Worm (Caenorhabditis elegans) whole organism, mixed stage, embryonic: ENCODE data around the gene F53H4.4.

ENCODE experiments used
- M03D4.4 ChIP-seq: sonication (generic microtip); optimal IDR thresholded peaks from 2 replicates; lab custom pipeline; 2017; ENCODE audit warnings: mild to moderate bottlenecking, missing genetic modification characterization, missing compliant biosample characterization
- bed-3 ChIP-seq: fragments of 200-800 bp; sonication (Bioruptor generic); optimal IDR thresholded peaks from 3 replicates; lab custom pipeline; 2018; ENCODE audit warnings: mild to moderate bottlenecking, missing genetic modification characterization, moderate library complexity, missing compliant biosample characterization
- blmp-1 ChIP-seq: fragments of 150-350 bp; optimal IDR thresholded peaks from 2 replicates; lab custom pipeline; 2014; ENCODE audit warnings: missing biosample characterization, missing genetic modification characterization
- ceh-39 ChIP-seq: fragments of 150-350 bp; optimal IDR thresholded peaks from 2 replicates; lab custom pipeline; 2014; ENCODE audit warnings: missing biosample characterization, missing genetic modification characterization
- ceh-43 ChIP-seq: fragments of 200-800 bp; sonication (Bioruptor generic); optimal IDR thresholded peaks from 2 replicates; lab custom pipeline; 2018; ENCODE audit warnings: mild to moderate bottlenecking, missing genetic modification characterization, moderate library complexity, missing compliant biosample characterization
- ceh-83 ChIP-seq: fragments of 200-800 bp; sonication (Bioruptor generic); optimal IDR thresholded peaks from 2 replicates; lab custom pipeline; 2018; ENCODE audit warnings: mild to moderate bottlenecking, missing genetic modification characterization, missing compliant biosample characterization
- ces-1 ChIP-seq: fragments of 150-350 bp; optimal IDR thresholded peaks from 2 replicates; lab custom pipeline; 2014; ENCODE audit warnings: missing biosample characterization, missing genetic modification reagents, missing genetic modification characterization
- cnd-1 ChIP-seq: fragments of 200-800 bp; sonication (Bioruptor generic); optimal IDR thresholded peaks from 2 replicates; lab custom pipeline; 2018; ENCODE audit warnings: mild to moderate bottlenecking, missing genetic modification characterization, missing compliant biosample characterization
- drap-1 ChIP-seq: fragments of 200-800 bp; sonication (Bioruptor generic); optimal IDR thresholded peaks from 3 replicates; lab custom pipeline; 2018; ENCODE audit warnings: mild to moderate bottlenecking, missing genetic modification characterization, missing compliant biosample characterization
- elt-3 ChIP-seq: fragments of 150-350 bp; optimal IDR thresholded peaks from 2 replicates; lab custom pipeline; 2014; ENCODE audit warnings: missing biosample characterization, missing genetic modification characterization
- flh-1 ChIP-seq: fragments of 200-800 bp; sonication (Bioruptor generic); optimal IDR thresholded peaks from 2 replicates; lab custom pipeline; 2018; ENCODE audit warnings: mild to moderate bottlenecking, missing genetic modification characterization, moderate library complexity, missing compliant biosample characterization
- ham-2 ChIP-seq: fragments of 200-800 bp; sonication (Bioruptor generic); optimal IDR thresholded peaks from 2 replicates; lab custom pipeline; 2018; ENCODE audit warnings: mild to moderate bottlenecking, missing genetic modification characterization, missing compliant biosample characterization
- hlh-1 ChIP-seq: fragments of 150-350 bp; optimal IDR thresholded peaks from 2 replicates; lab custom pipeline; 2014; ENCODE audit warnings: missing biosample characterization, missing genetic modification reagents, missing genetic modification characterization
- lin-13 ChIP-seq: fragments of 150-350 bp; optimal IDR thresholded peaks from 2 replicates; lab custom pipeline; 2014; ENCODE audit warnings: missing biosample characterization, missing genetic modification characterization
- lin-32 ChIP-seq: fragments of 200-800 bp; sonication (Bioruptor generic); optimal IDR thresholded peaks from 2 replicates; lab custom pipeline; 2018; ENCODE audit warnings: mild to moderate bottlenecking, missing genetic modification characterization, missing compliant biosample characterization
- lsy-2 ChIP-seq: fragments of 150-350 bp; optimal IDR thresholded peaks from 2 replicates; lab custom pipeline; 2014; ENCODE audit warnings: missing biosample characterization, missing genetic modification characterization
- mab-5 ChIP-seq: fragments of 150-350 bp; optimal IDR thresholded peaks from 2 replicates; lab custom pipeline; 2014; ENCODE audit warnings: missing biosample characterization, missing genetic modification characterization
- mep-1 ChIP-seq: fragments of 150-350 bp; optimal IDR thresholded peaks from 2 replicates; lab custom pipeline; 2017; ENCODE audit warnings: missing biosample characterization, missing genetic modification reagents, missing genetic modification characterization, inconsistent platforms
- mls-2 ChIP-seq: sonication (generic microtip); optimal IDR thresholded peaks from 2 replicates; lab custom pipeline; 2016; ENCODE audit warnings: mild to moderate bottlenecking, missing genetic modification characterization, moderate library complexity, missing compliant biosample characterization
- nhr-2 ChIP-seq: fragments of 150-350 bp; optimal IDR thresholded peaks from 2 replicates; lab custom pipeline; 2014; ENCODE audit warnings: missing biosample characterization, missing genetic modification characterization
- nhr-237 ChIP-seq: fragments of 150-350 bp; optimal IDR thresholded peaks from 2 replicates; lab custom pipeline; 2014; ENCODE audit warnings: missing biosample characterization, missing genetic modification characterization
- nhr-28 ChIP-seq: fragments of 150-350 bp; optimal IDR thresholded peaks from 2 replicates; lab custom pipeline; 2014; ENCODE audit warnings: missing biosample characterization, missing genetic modification characterization
- nhr-76 ChIP-seq: sonication (generic microtip); optimal IDR thresholded peaks from 2 replicates; lab custom pipeline; 2017; ENCODE audit warnings: missing biosample characterization, missing genetic modification characterization
- pha-4 ChIP-seq: fragments of 150-350 bp; optimal IDR thresholded peaks from 2 replicates; lab custom pipeline; 2018; ENCODE audit warnings: missing biosample characterization, missing genetic modification reagents, missing genetic modification characterization
- sem-2 ChIP-seq: fragments of 200-800 bp; sonication (Bioruptor generic); optimal IDR thresholded peaks from 2 replicates; lab custom pipeline; 2018; ENCODE audit warnings: mild to moderate bottlenecking, missing genetic modification characterization, missing compliant biosample characterization
- snpc-4 ChIP-seq: fragments of 150-350 bp; optimal IDR thresholded peaks from 2 replicates; lab custom pipeline; 2014; ENCODE audit warnings: missing biosample characterization, missing genetic modification characterization
- sptf-1 ChIP-seq: sonication (generic microtip); optimal IDR thresholded peaks from 2 replicates; lab custom pipeline; 2017; ENCODE audit warnings: mild to moderate bottlenecking, missing genetic modification characterization, moderate library complexity, missing compliant biosample characterization
- tbx-8 ChIP-seq: fragments of 200-800 bp; sonication (Bioruptor generic); optimal IDR thresholded peaks from 2 replicates; lab custom pipeline; 2018; ENCODE audit warnings: mild to moderate bottlenecking, missing genetic modification characterization, moderate library complexity, missing compliant biosample characterization
- unc-120 ChIP-seq: sonication (generic microtip); optimal IDR thresholded peaks from 2 replicates; lab custom pipeline; 2017; ENCODE audit warnings: missing genetic modification characterization, missing compliant biosample characterization; ENCODE audit not compliant: poor library complexity, severe bottlenecking
- unc-39 ChIP-seq: fragments of 150-350 bp; optimal IDR thresholded peaks from 2 replicates; lab custom pipeline; 2014; ENCODE audit warnings: missing biosample characterization, missing genetic modification characterization
- unc-62 ChIP-seq: fragments of 150-350 bp; optimal IDR thresholded peaks from 2 replicates; lab custom pipeline; 2014; ENCODE audit warnings: missing biosample characterization, missing genetic modification reagents, missing genetic modification characterization
- zip-8 ChIP-seq: fragments of 150-350 bp; optimal IDR thresholded peaks from 2 replicates; lab custom pipeline; 2014; ENCODE audit warnings: missing biosample characterization, missing genetic modification characterization

The F53H4.4 gene

DNA sequence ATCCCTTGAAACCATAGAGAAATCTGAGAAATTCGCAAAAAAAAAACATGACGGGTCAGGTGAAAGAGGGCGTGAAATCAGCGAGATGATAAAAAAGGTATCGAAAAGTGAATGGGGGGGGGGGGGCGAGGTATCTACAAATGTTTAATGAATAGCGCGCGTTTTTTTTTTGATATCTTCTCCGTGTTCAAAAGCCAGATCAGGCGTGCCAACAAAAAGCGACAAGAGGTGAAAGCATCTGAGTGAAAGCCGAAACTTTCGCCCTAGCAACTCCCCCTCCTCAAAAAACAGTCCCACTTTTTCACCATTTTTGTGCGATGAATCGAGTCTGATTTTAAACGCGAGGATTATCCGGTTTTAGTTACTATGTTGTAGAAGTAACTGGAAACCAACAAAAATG is 21.8 kb downstream of the F53H4.4 start:
- no peak for TF ChIP-seq ces-1 (GFP tag; lab: Kevin White, UChicago)
- TF ChIP-seq unc-62 (GFP tag; lab: Kevin White, UChicago) = no peak
- TF ChIP-seq ceh-39 (tag; lab: Kevin White, UChicago) = no peak
- no peak for TF ChIP-seq M03D4.4 (tag; lab: Kevin White, UChicago)
- TF ChIP-seq ceh-43 (GFP tag; lab: Kevin White, UChicago) = no peak
- no peak for TF ChIP-seq nhr-2 (tag; lab: Kevin White, UChicago)
- TF ChIP-seq ceh-83 (GFP tag; lab: Kevin White, UChicago) = no peak
- no peak for TF ChIP-seq bed-3 (GFP tag; lab: Kevin White, UChicago)
- TF ChIP-seq nhr-237 (tag; lab: Kevin White, UChicago) = no peak
- no peak for TF ChIP-seq lin-32 (GFP tag; lab: Kevin White, UChicago)
- no peak for TF ChIP-seq mls-2
- TF ChIP-seq zip-8 = no peak

DNA sequence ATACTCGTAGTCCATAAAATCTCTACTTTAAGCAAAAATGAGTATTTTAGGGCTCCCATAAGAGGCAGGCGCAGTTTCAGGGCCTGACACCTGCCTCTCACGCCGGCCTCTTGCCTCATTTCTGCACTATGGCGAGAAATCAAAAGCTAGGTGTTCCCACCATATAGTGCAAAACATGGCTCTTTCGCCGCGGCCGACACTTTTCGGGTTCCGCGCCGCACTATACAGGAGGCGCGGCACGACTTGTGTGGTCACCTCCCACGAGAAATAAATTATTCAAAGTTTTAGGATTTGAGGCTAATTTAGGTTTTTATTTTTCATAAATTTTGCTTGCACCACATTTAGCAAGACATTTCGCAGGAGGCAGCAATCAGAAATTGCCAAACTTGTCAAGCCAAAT is 26.3 kb downstream of the F53H4.4 start:
- TF ChIP-seq elt-3 = no peak
- no peak for TF ChIP-seq mep-1 (tag; lab: Kevin White, UChicago)
- no peak for TF ChIP-seq blmp-1
- no peak for TF ChIP-seq mab-5 (tag; lab: Kevin White, UChicago)
- no peak for TF ChIP-seq unc-39 (tag; lab: Kevin White, UChicago)
- TF ChIP-seq nhr-28 (tag; lab: Kevin White, UChicago) = no peak
- no peak for TF ChIP-seq ceh-39 (tag; lab: Kevin White, UChicago)
- TF ChIP-seq sem-2 = no peak
- no peak for TF ChIP-seq zip-8
- no peak for TF ChIP-seq tbx-8 (GFP tag; lab: Kevin White, UChicago)
- TF ChIP-seq unc-120 = no peak
- TF ChIP-seq M03D4.4 (tag; lab: Kevin White, UChicago) = no peak
- TF ChIP-seq pha-4 (tag; lab: Kevin White, UChicago) = no peak
- TF ChIP-seq ceh-83 (GFP tag; lab: Kevin White, UChicago) = no peak

DNA sequence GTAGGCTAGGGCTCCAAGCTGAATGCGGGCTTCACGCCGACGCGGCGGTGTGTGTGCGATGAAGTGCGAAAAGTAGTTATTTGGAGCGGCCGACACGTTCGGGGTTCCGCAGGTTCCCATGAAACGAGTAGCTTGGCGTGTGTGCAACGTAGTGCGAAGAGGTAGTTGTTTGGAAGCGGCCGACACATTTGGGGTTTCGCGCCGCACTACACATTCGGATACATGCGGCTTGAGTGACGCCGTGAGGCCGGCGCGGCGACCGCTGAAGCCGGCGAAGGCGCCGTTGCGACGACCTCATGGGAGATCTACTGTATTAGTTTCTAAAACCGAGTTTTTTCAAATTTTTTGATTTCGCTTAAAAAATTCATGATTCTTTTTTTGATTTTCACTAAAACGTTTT is 35.0 kb downstream of the F53H4.4 start:
- TF ChIP-seq ham-2 (GFP tag; lab: Kevin White, UChicago) (no peak), M03D4.4 (tag; lab: Kevin White, UChicago) (no peak), unc-62 (GFP tag; lab: Kevin White, UChicago) (no peak), bed-3 (GFP tag; lab: Kevin White, UChicago) (no peak), ceh-43 (GFP tag; lab: Kevin White, UChicago) (no peak), ceh-39 (tag; lab: Kevin White, UChicago) (no peak), mls-2 (no peak), nhr-28 (tag; lab: Kevin White, UChicago) (no peak), lin-13 (tag; lab: Kevin White, UChicago) (no peak), unc-39 (tag; lab: Kevin White, UChicago) (no peak), lin-32 (GFP tag; lab: Kevin White, UChicago) (no peak), mab-5 (tag; lab: Kevin White, UChicago) (no peak), pha-4 (tag; lab: Kevin White, UChicago) (no peak)

DNA sequence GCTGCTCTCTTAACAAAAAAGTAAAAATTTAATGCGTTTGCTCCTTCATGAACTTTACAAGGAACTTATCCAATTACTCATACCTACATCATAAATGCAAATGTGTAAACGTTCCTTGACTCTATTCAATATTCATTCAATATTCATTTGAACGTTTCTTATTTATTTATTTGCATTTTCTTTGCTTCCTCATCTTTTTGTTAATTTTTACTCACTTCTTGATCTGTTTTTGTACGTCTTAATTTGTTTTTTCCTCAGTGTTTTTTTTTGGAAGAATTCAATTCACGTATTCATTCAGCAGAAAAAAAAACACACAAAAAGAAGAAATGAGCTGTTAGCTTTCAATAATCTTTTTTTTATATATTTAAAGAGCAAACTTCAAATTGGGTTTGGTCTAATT is 36.6 kb downstream of the F53H4.4 start:
- no peak for TF ChIP-seq pha-4 (tag; lab: Kevin White, UChicago)
- TF ChIP-seq tbx-8 (GFP tag; lab: Kevin White, UChicago) = no peak
- TF ChIP-seq nhr-2 (tag; lab: Kevin White, UChicago) = no peak
- TF ChIP-seq hlh-1 (tag; lab: Kevin White, UChicago) = no peak
- TF ChIP-seq cnd-1 = no peak
- no peak for TF ChIP-seq ceh-43 (GFP tag; lab: Kevin White, UChicago)

DNA sequence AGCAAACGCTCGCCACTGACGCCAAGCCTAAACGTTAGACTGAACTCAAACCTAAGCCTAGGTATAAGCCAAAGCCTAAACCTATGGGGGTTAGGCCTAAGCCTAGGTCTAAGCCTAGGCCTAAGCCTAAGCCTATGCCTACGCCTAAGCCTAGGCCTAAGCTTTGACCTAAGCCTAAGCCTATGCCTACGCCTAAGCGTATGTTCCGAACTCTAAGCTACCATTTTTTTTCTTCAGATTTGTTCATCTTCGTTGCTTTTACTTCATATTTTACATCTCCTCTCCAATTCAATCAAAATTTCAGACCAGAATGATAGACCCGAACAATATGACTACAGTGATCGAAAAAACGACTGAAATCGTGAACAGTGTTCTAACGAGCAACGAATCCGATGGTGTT is 44.1 kb downstream of the F53H4.4 start, which contains the start of gene npr-33:
npr-33 (plus strand) TSS at position 301 of the 400 bp plus-strand sequence.
- TF ChIP-seq snpc-4 (tag; lab: Kevin White, UChicago) = no peak
- TF ChIP-seq nhr-2 (tag; lab: Kevin White, UChicago) = no peak
- TF ChIP-seq elt-3 = no peak
- no peak for TF ChIP-seq sptf-1
- no peak for TF ChIP-seq drap-1 (GFP tag; lab: Kevin White, UChicago)
- TF ChIP-seq zip-8 = no peak
- TF ChIP-seq ceh-83 (GFP tag; lab: Kevin White, UChicago) = no peak

DNA sequence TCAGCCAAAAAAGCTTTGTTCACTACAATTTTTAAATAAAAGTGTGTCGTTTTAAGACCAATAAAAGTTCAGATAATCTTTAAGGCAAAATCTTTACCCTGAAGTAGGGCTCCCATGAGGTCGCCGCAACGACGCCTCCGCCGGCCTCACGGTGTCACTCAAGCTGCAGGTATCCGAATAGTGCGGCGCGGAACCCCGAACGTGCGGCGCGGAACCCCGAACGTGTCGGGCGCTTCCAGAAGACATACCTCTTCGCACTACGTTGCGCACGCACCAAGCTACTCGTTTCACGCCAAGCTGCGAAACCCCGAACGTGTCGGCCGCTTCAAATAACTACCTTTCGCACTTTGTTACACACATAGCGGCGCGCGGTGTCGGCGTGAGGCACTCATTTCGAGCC is 46.7 kb downstream of the F53H4.4 start:
- TF ChIP-seq drap-1 (GFP tag; lab: Kevin White, UChicago) (no peak), unc-120 (no peak), unc-62 (GFP tag; lab: Kevin White, UChicago) (no peak), nhr-76 (no peak), lin-32 (GFP tag; lab: Kevin White, UChicago) (no peak), nhr-2 (tag; lab: Kevin White, UChicago) (no peak), blmp-1 (no peak), ceh-39 (tag; lab: Kevin White, UChicago) (no peak), mep-1 (tag; lab: Kevin White, UChicago) (no peak), lsy-2 (tag; lab: Kevin White, UChicago) (no peak), hlh-1 (tag; lab: Kevin White, UChicago) (no peak), mls-2 (no peak), ceh-43 (GFP tag; lab: Kevin White, UChicago) (no peak), cnd-1 (no peak), flh-1 (GFP tag; lab: Kevin White, UChicago) (no peak), ces-1 (GFP tag; lab: Kevin White, UChicago) (no peak)
